Worm (Caenorhabditis elegans) whole organism, mixed stage, embryonic: ENCODE results near the gene sra-3.

ENCODE experiments used
- M03D4.4 ChIP-seq: sonication (generic microtip); optimal IDR thresholded peaks from 2 replicates; lab custom pipeline; 2017; ENCODE audit warnings: mild to moderate bottlenecking, missing genetic modification characterization, missing compliant biosample characterization
- blmp-1 ChIP-seq: fragments of 150-350 bp; optimal IDR thresholded peaks from 2 replicates; lab custom pipeline; 2014; ENCODE audit warnings: missing biosample characterization, missing genetic modification characterization
- ceh-39 ChIP-seq: fragments of 150-350 bp; optimal IDR thresholded peaks from 2 replicates; lab custom pipeline; 2014; ENCODE audit warnings: missing biosample characterization, missing genetic modification characterization
- ceh-43 ChIP-seq: fragments of 200-800 bp; sonication (Bioruptor generic); optimal IDR thresholded peaks from 2 replicates; lab custom pipeline; 2018; ENCODE audit warnings: mild to moderate bottlenecking, missing genetic modification characterization, moderate library complexity, missing compliant biosample characterization
- ceh-83 ChIP-seq: fragments of 200-800 bp; sonication (Bioruptor generic); optimal IDR thresholded peaks from 2 replicates; lab custom pipeline; 2018; ENCODE audit warnings: mild to moderate bottlenecking, missing genetic modification characterization, missing compliant biosample characterization
- cnd-1 ChIP-seq: fragments of 200-800 bp; sonication (Bioruptor generic); optimal IDR thresholded peaks from 2 replicates; lab custom pipeline; 2018; ENCODE audit warnings: mild to moderate bottlenecking, missing genetic modification characterization, missing compliant biosample characterization
- drap-1 ChIP-seq: fragments of 200-800 bp; sonication (Bioruptor generic); optimal IDR thresholded peaks from 3 replicates; lab custom pipeline; 2018; ENCODE audit warnings: mild to moderate bottlenecking, missing genetic modification characterization, missing compliant biosample characterization
- elt-3 ChIP-seq: fragments of 150-350 bp; optimal IDR thresholded peaks from 2 replicates; lab custom pipeline; 2014; ENCODE audit warnings: missing biosample characterization, missing genetic modification characterization
- flh-1 ChIP-seq: fragments of 200-800 bp; sonication (Bioruptor generic); optimal IDR thresholded peaks from 2 replicates; lab custom pipeline; 2018; ENCODE audit warnings: mild to moderate bottlenecking, missing genetic modification characterization, moderate library complexity, missing compliant biosample characterization
- ham-2 ChIP-seq: fragments of 200-800 bp; sonication (Bioruptor generic); optimal IDR thresholded peaks from 2 replicates; lab custom pipeline; 2018; ENCODE audit warnings: mild to moderate bottlenecking, missing genetic modification characterization, missing compliant biosample characterization
- hlh-1 ChIP-seq: fragments of 150-350 bp; optimal IDR thresholded peaks from 2 replicates; lab custom pipeline; 2014; ENCODE audit warnings: missing biosample characterization, missing genetic modification reagents, missing genetic modification characterization
- lin-13 ChIP-seq: fragments of 150-350 bp; optimal IDR thresholded peaks from 2 replicates; lab custom pipeline; 2014; ENCODE audit warnings: missing biosample characterization, missing genetic modification characterization
- lin-32 ChIP-seq: fragments of 200-800 bp; sonication (Bioruptor generic); optimal IDR thresholded peaks from 2 replicates; lab custom pipeline; 2018; ENCODE audit warnings: mild to moderate bottlenecking, missing genetic modification characterization, missing compliant biosample characterization
- lsy-2 ChIP-seq: fragments of 150-350 bp; optimal IDR thresholded peaks from 2 replicates; lab custom pipeline; 2014; ENCODE audit warnings: missing biosample characterization, missing genetic modification characterization
- mep-1 ChIP-seq: fragments of 150-350 bp; optimal IDR thresholded peaks from 2 replicates; lab custom pipeline; 2017; ENCODE audit warnings: missing biosample characterization, missing genetic modification reagents, missing genetic modification characterization, inconsistent platforms
- mls-2 ChIP-seq: sonication (generic microtip); optimal IDR thresholded peaks from 2 replicates; lab custom pipeline; 2016; ENCODE audit warnings: mild to moderate bottlenecking, missing genetic modification characterization, moderate library complexity, missing compliant biosample characterization
- nhr-2 ChIP-seq: fragments of 150-350 bp; optimal IDR thresholded peaks from 2 replicates; lab custom pipeline; 2014; ENCODE audit warnings: missing biosample characterization, missing genetic modification characterization
- nhr-237 ChIP-seq: fragments of 150-350 bp; optimal IDR thresholded peaks from 2 replicates; lab custom pipeline; 2014; ENCODE audit warnings: missing biosample characterization, missing genetic modification characterization
- nhr-28 ChIP-seq: fragments of 150-350 bp; optimal IDR thresholded peaks from 2 replicates; lab custom pipeline; 2014; ENCODE audit warnings: missing biosample characterization, missing genetic modification characterization
- nhr-76 ChIP-seq: sonication (generic microtip); optimal IDR thresholded peaks from 2 replicates; lab custom pipeline; 2017; ENCODE audit warnings: missing biosample characterization, missing genetic modification characterization
- pha-4 ChIP-seq: fragments of 150-350 bp; optimal IDR thresholded peaks from 2 replicates; lab custom pipeline; 2018; ENCODE audit warnings: missing biosample characterization, missing genetic modification reagents, missing genetic modification characterization
- sem-2 ChIP-seq: fragments of 200-800 bp; sonication (Bioruptor generic); optimal IDR thresholded peaks from 2 replicates; lab custom pipeline; 2018; ENCODE audit warnings: mild to moderate bottlenecking, missing genetic modification characterization, missing compliant biosample characterization
- sptf-1 ChIP-seq: sonication (generic microtip); optimal IDR thresholded peaks from 2 replicates; lab custom pipeline; 2017; ENCODE audit warnings: mild to moderate bottlenecking, missing genetic modification characterization, moderate library complexity, missing compliant biosample characterization
- tbx-8 ChIP-seq: fragments of 200-800 bp; sonication (Bioruptor generic); optimal IDR thresholded peaks from 2 replicates; lab custom pipeline; 2018; ENCODE audit warnings: mild to moderate bottlenecking, missing genetic modification characterization, moderate library complexity, missing compliant biosample characterization
- unc-120 ChIP-seq: sonication (generic microtip); optimal IDR thresholded peaks from 2 replicates; lab custom pipeline; 2017; ENCODE audit warnings: missing genetic modification characterization, missing compliant biosample characterization; ENCODE audit not compliant: poor library complexity, severe bottlenecking
- unc-39 ChIP-seq: fragments of 150-350 bp; optimal IDR thresholded peaks from 2 replicates; lab custom pipeline; 2014; ENCODE audit warnings: missing biosample characterization, missing genetic modification characterization
- unc-62 ChIP-seq: fragments of 150-350 bp; optimal IDR thresholded peaks from 2 replicates; lab custom pipeline; 2014; ENCODE audit warnings: missing biosample characterization, missing genetic modification reagents, missing genetic modification characterization
- zip-8 ChIP-seq: fragments of 150-350 bp; optimal IDR thresholded peaks from 2 replicates; lab custom pipeline; 2014; ENCODE audit warnings: missing biosample characterization, missing genetic modification characterization
- ztf-11 ChIP-seq: fragments of 150-350 bp; optimal IDR thresholded peaks from 2 replicates; lab custom pipeline; 2014; ENCODE audit warnings: missing biosample characterization, missing genetic modification characterization

Gene sra-3

DNA sequence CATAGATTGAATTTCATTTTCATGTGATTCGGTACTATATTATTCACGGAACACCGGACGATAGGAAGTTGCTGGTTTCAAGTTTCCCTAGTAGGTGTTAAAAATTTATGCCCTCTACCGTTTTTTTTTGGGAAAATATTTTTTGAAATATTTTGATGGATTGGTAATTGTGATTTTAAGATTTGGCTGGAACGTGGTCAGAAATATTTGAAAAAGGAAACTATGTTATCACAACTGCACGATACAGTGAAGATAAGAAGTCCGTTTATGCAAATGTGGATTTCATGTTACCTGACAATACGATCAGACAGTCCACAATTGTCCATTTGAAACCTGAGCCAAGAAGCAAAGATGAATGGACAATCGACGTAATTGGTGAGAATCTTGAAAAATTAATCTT is 17.6 kb downstream of the sra-3 start, which contains the start of gene AH6.17:
AH6.17 (plus strand) TSS at position 185 of the 400 bp plus-strand sequence.
- TF ChIP-seq hlh-1 (tag; lab: Kevin White, UChicago), result no peak
- TF ChIP-seq ztf-11, result no peak
- TF ChIP-seq lsy-2 (tag; lab: Kevin White, UChicago), result no peak
- no peak for TF ChIP-seq pha-4 (tag; lab: Kevin White, UChicago)
- no peak for TF ChIP-seq lin-13 (tag; lab: Kevin White, UChicago)
- TF ChIP-seq unc-62 (GFP tag; lab: Kevin White, UChicago), result no peak
- no peak for TF ChIP-seq nhr-28 (tag; lab: Kevin White, UChicago)
- TF ChIP-seq unc-120 (tag; lab: Kevin White, UChicago), result no peak
- no peak for TF ChIP-seq sem-2
- TF ChIP-seq zip-8 (tag; lab: Kevin White, UChicago), result no peak
- TF ChIP-seq M03D4.4 (tag; lab: Kevin White, UChicago), result no peak
- TF ChIP-seq unc-39 (tag; lab: Kevin White, UChicago), result no peak
- TF ChIP-seq ceh-43 (GFP tag; lab: Kevin White, UChicago), result no peak
- no peak for TF ChIP-seq nhr-237
- no peak for TF ChIP-seq ceh-39 (tag; lab: Kevin White, UChicago)
- no peak for TF ChIP-seq blmp-1 (tag; lab: Kevin White, UChicago)
- no peak for TF ChIP-seq mep-1 (tag; lab: Kevin White, UChicago)
- no peak for TF ChIP-seq nhr-76
- TF ChIP-seq ham-2 (GFP tag; lab: Kevin White, UChicago), result no peak
- no peak for TF ChIP-seq nhr-2 (tag; lab: Kevin White, UChicago)

DNA sequence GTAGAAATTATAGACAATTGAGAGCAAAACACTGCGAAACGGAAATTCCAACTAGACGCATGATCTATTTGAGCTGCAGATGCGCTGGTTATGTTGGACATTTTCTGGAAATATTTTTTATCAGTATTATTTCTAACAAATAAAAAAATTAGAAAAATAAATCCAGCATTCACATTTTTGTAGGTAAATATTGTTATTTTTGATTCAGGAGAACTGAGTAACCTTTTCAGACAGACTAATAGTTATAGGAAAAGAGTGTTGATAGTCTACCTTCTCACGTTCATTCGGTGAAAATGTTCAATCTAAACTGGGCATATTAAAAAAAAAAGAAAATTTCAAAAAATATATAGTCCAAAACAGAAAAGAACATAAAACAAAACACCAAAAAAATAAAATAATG is 19.1 kb downstream of the sra-3 start, which contains the start of gene sra-1:
sra-1 (minus strand) TSS at position 101 of the 400 bp plus-strand sequence.
- TF ChIP-seq drap-1 (GFP tag; lab: Kevin White, UChicago) (no peak), mls-2 (no peak), nhr-76 (no peak), nhr-2 (tag; lab: Kevin White, UChicago) (no peak), zip-8 (tag; lab: Kevin White, UChicago) (no peak), nhr-237 (no peak), M03D4.4 (tag; lab: Kevin White, UChicago) (no peak)

DNA sequence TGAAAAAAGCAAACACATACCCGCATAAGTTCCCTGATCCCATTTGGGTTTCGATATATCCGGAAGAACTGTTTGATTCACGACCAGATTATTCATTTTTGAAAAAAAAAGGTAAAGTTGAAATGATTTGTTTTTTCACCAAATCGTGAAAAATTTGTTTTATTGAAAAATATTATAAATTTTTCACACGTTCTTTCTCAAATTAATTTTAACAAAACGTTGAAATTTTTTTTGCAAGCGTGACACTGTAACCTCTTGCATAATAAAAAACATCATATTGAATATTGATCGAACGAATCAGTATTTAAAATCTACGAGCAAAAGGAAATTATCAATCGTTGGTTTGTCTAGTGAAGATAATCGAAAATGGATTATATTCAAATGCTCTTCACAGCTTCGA is 21.8 kb downstream of the sra-3 start, which contains the start of the genes sfxn-1.1 and AH6.3:
sfxn-1.1 (minus strand) TSS at position 101 of the 400 bp plus-strand sequence.
AH6.3 (plus strand) TSS at position 275 of the 400 bp plus-strand sequence.
- TF ChIP-seq sptf-1 (tag; lab: Kevin White, UChicago) (no peak), unc-39 (tag; lab: Kevin White, UChicago) (no peak), ham-2 (GFP tag; lab: Kevin White, UChicago) (no peak), flh-1 (GFP tag; lab: Kevin White, UChicago) (no peak), ceh-39 (tag; lab: Kevin White, UChicago) (no peak), mep-1 (tag; lab: Kevin White, UChicago) (no peak), tbx-8 (GFP tag; lab: Kevin White, UChicago) (no peak), nhr-2 (tag; lab: Kevin White, UChicago) (no peak), cnd-1 (no peak), nhr-76 (no peak), mls-2 (no peak), M03D4.4 (tag; lab: Kevin White, UChicago) (no peak), hlh-1 (tag; lab: Kevin White, UChicago) (no peak), unc-62 (GFP tag; lab: Kevin White, UChicago) (no peak), lsy-2 (tag; lab: Kevin White, UChicago) (no peak), zip-8 (tag; lab: Kevin White, UChicago) (no peak), nhr-237 (no peak), elt-3 (no peak), ceh-83 (GFP tag; lab: Kevin White, UChicago) (no peak), ceh-43 (GFP tag; lab: Kevin White, UChicago) (no peak)

DNA sequence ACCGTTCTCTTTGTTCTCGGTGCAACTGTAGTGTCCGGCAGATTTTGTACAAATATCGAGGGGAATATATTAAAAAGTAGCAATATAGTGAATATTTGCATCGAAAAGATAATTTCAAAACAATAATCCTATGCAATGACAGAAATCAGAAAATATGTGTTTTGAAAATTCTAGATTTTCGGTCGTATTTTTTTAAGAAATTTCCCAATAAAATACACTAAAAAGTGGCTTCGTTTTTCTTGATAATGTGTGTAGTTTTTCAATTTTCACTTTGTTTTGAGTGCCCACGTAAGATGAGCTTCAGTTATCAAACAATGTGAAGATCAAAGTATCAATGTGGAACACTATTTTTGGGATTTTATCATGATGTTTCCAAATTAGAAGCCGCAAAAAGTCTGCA is 23.8 kb downstream of the sra-3 start, which contains the start of gene gcy-1:
gcy-1 (minus strand) TSS at position 101 of the 400 bp plus-strand sequence.
- TF ChIP-seq unc-62 (GFP tag; lab: Kevin White, UChicago), result no peak
- no peak for TF ChIP-seq M03D4.4 (tag; lab: Kevin White, UChicago)
- TF ChIP-seq lin-32 (GFP tag; lab: Kevin White, UChicago), result no peak
- TF ChIP-seq unc-120 (tag; lab: Kevin White, UChicago), result no peak
- TF ChIP-seq tbx-8 (GFP tag; lab: Kevin White, UChicago), result no peak
- TF ChIP-seq zip-8 (tag; lab: Kevin White, UChicago), result no peak
- no peak for TF ChIP-seq drap-1 (GFP tag; lab: Kevin White, UChicago)
- no peak for TF ChIP-seq hlh-1 (tag; lab: Kevin White, UChicago)
- no peak for TF ChIP-seq ceh-43 (GFP tag; lab: Kevin White, UChicago)
- no peak for TF ChIP-seq mls-2
- no peak for TF ChIP-seq mep-1 (tag; lab: Kevin White, UChicago)
- TF ChIP-seq flh-1 (GFP tag; lab: Kevin White, UChicago), result no peak
- TF ChIP-seq unc-39 (tag; lab: Kevin White, UChicago), result no peak
- no peak for TF ChIP-seq pha-4 (tag; lab: Kevin White, UChicago)
- TF ChIP-seq nhr-28 (tag; lab: Kevin White, UChicago), result no peak
